Worm (Caenorhabditis elegans) whole organism, mixed stage, embryonic: ENCODE measurements around the gene fipr-11.

Source experiments
- ceh-83 ChIP-seq: fragments of 200-800 bp; sonication (Bioruptor generic); optimal IDR thresholded peaks from 2 replicates; lab custom pipeline; 2018; ENCODE audit warnings: mild to moderate bottlenecking, missing genetic modification characterization, missing compliant biosample characterization
- ces-1 ChIP-seq: fragments of 150-350 bp; optimal IDR thresholded peaks from 2 replicates; lab custom pipeline; 2014; ENCODE audit warnings: missing biosample characterization, missing genetic modification reagents, missing genetic modification characterization
- elt-1 ChIP-seq: sonication (generic microtip); optimal IDR thresholded peaks from 2 replicates; lab custom pipeline; 2017; ENCODE audit warnings: missing genetic modification characterization, mild to moderate bottlenecking, missing compliant biosample characterization, antibody characterized with exemption, moderate library complexity, borderline replicate concordance; ENCODE audit not compliant: insufficient read depth
- elt-3 ChIP-seq: fragments of 150-350 bp; optimal IDR thresholded peaks from 2 replicates; lab custom pipeline; 2014; ENCODE audit warnings: missing biosample characterization, missing genetic modification characterization
- ham-2 ChIP-seq: fragments of 200-800 bp; sonication (Bioruptor generic); optimal IDR thresholded peaks from 2 replicates; lab custom pipeline; 2018; ENCODE audit warnings: mild to moderate bottlenecking, missing genetic modification characterization, missing compliant biosample characterization
- lin-13 ChIP-seq: fragments of 150-350 bp; optimal IDR thresholded peaks from 2 replicates; lab custom pipeline; 2014; ENCODE audit warnings: missing biosample characterization, missing genetic modification characterization
- lsy-2 ChIP-seq: fragments of 150-350 bp; optimal IDR thresholded peaks from 2 replicates; lab custom pipeline; 2014; ENCODE audit warnings: missing biosample characterization, missing genetic modification characterization
- nhr-12 ChIP-seq: fragments of 150-350 bp; optimal IDR thresholded peaks from 2 replicates; lab custom pipeline; 2014; ENCODE audit warnings: missing biosample characterization, missing genetic modification characterization
- nhr-28 ChIP-seq: fragments of 150-350 bp; optimal IDR thresholded peaks from 2 replicates; lab custom pipeline; 2014; ENCODE audit warnings: missing biosample characterization, missing genetic modification characterization
- nhr-76 ChIP-seq: sonication (generic microtip); optimal IDR thresholded peaks from 2 replicates; lab custom pipeline; 2017; ENCODE audit warnings: missing biosample characterization, missing genetic modification characterization
- unc-39 ChIP-seq: fragments of 150-350 bp; optimal IDR thresholded peaks from 2 replicates; lab custom pipeline; 2014; ENCODE audit warnings: missing biosample characterization, missing genetic modification characterization
- unc-62 ChIP-seq: fragments of 150-350 bp; optimal IDR thresholded peaks from 2 replicates; lab custom pipeline; 2014; ENCODE audit warnings: missing biosample characterization, missing genetic modification reagents, missing genetic modification characterization
- ztf-11 ChIP-seq: fragments of 150-350 bp; optimal IDR thresholded peaks from 2 replicates; lab custom pipeline; 2014; ENCODE audit warnings: missing biosample characterization, missing genetic modification characterization

DNA sequence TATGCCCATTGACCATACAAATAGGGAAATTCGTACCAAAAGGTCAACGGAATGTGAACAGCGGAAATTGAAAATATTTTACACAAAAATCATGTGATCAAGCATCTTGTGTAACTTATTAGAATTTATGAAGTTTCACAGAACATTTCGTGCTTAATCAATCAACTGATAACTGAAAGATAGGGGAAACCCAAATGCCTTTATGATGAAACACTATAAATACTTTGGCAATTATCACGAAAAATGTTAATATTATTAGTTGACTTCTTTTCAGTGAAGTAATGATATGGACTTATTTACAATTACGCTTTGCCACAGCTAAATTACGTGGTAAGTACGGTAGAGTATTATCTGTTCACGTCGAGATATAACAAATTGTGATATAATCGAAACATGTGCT lies 49.0 kb downstream of the fipr-11 start:
- TF ChIP-seq ham-2 (no peak), ztf-11 (tag; lab: Kevin White, UChicago) (no peak), lin-13 (tag; lab: Kevin White, UChicago) (no peak), unc-62 (GFP tag; lab: Kevin White, UChicago) (no peak), nhr-76 (tag; lab: Kevin White, UChicago) (no peak), ces-1 (GFP tag; lab: Kevin White, UChicago) (no peak), ceh-83 (GFP tag; lab: Kevin White, UChicago) (no peak), unc-39 (tag; lab: Kevin White, UChicago) (no peak), nhr-28 (no peak), nhr-12 (tag; lab: Kevin White, UChicago) (no peak), elt-3 (tag; lab: Kevin White, UChicago) (no peak), elt-1 (tag; lab: Kevin White, UChicago) (no peak), lsy-2 (tag; lab: Kevin White, UChicago) (no peak)
